Worm (Caenorhabditis elegans) whole organism, L3 larva: ENCODE results near the gene vab-23.

Source experiments
- elt-3 ChIP-seq, 3 experiments: fragments of 150-350 bp in 1 of 3; sonication (generic microtip) in 2 of 3; optimal IDR thresholded peaks; 2 replicates in 2 of 3; 4 replicates in 1 of 3; lab custom pipeline; 2014 to 2017; ENCODE audit warnings: missing biosample characterization in 3 of 3, missing genetic modification characterization in 3 of 3
- lin-39 ChIP-seq: fragments of 150-350 bp; optimal IDR thresholded peaks from 2 replicates; lab custom pipeline; 2018; ENCODE audit warnings: missing biosample characterization, missing genetic modification reagents, missing genetic modification characterization
- mdl-1 ChIP-seq: fragments of 150-350 bp; optimal IDR thresholded peaks from 2 replicates; lab custom pipeline; 2014; ENCODE audit warnings: missing biosample characterization, missing genetic modification characterization
- nhr-11 ChIP-seq: fragments of 150-350 bp; optimal IDR thresholded peaks from 2 replicates; lab custom pipeline; 2014; ENCODE audit warnings: missing biosample characterization, missing genetic modification characterization
- nhr-12 ChIP-seq: fragments of 150-350 bp; optimal IDR thresholded peaks from 2 replicates; lab custom pipeline; 2014; ENCODE audit warnings: missing biosample characterization, missing genetic modification characterization
- nhr-28 ChIP-seq: fragments of 150-350 bp; optimal IDR thresholded peaks from 2 replicates; lab custom pipeline; 2014; ENCODE audit warnings: missing biosample characterization, missing genetic modification characterization
- pqm-1 ChIP-seq: fragments of 150-350 bp; optimal IDR thresholded peaks from 2 replicates; lab custom pipeline; 2017; ENCODE audit warnings: missing biosample characterization, missing genetic modification characterization, inconsistent platforms
- snpc-4 ChIP-seq: fragments of 150-350 bp; optimal IDR thresholded peaks from 2 replicates; lab custom pipeline; 2014; ENCODE audit warnings: missing biosample characterization, missing genetic modification characterization
- tbx-2 ChIP-seq: sonication (generic microtip); optimal IDR thresholded peaks from 2 replicates; lab custom pipeline; 2016; ENCODE audit warnings: mild to moderate bottlenecking, missing genetic modification characterization, missing compliant biosample characterization
- unc-62 ChIP-seq: fragments of 150-350 bp; sonication (generic microtip); optimal IDR thresholded peaks from 4 replicates; lab custom pipeline; 2014; ENCODE audit warnings: missing biosample characterization, missing genetic modification reagents, missing genetic modification characterization
- ztf-11 ChIP-seq: fragments of 150-350 bp; optimal IDR thresholded peaks from 2 replicates; lab custom pipeline; 2014; ENCODE audit warnings: missing biosample characterization, missing genetic modification characterization

ce11 chrII:11879784-11880183 is 21.2 kb downstream of the vab-23 start:
- TF ChIP-seq pqm-1 (tag; lab: Kevin White, UChicago) (no peak), nhr-11 (tag; lab: Kevin White, UChicago) (no peak), nhr-12 (tag; lab: Kevin White, UChicago) (no peak), elt-3 (tag; optimal IDR thresholded peaks at IDR 0.05; lab: Kevin White, UChicago) (no peak), lin-39 (tag; lab: Kevin White, UChicago) (no peak), tbx-2 (tag; lab: Kevin White, UChicago) (no peak), snpc-4 (tag; lab: Kevin White, UChicago) (no peak), nhr-28 (tag; lab: Kevin White, UChicago) (no peak), mdl-1 (tag; lab: Kevin White, UChicago) (no peak), ztf-11 (no peak), unc-62 (no peak)
